Fruit fly (Drosophila melanogaster) whole organism, embryonic: ENCODE measurements around the gene dpr14.
A peak's percentile ranks its signal among the peaks of the same experiment; 100 is the strongest.

Experiments used
- Bgb ChIP-seq: fragments of 200-800 bp; sonication (Bioruptor generic); IDR thresholded peaks from 2 replicates; pipeline ENCODE4 v1.3.6; 2022; ENCODE audit warnings: missing biosample characterization, missing genetic modification characterization; ENCODE audit not compliant: partially characterized antibody
- BtbVII ChIP-seq: fragments of 200-800 bp; sonication (Bioruptor generic); optimal IDR thresholded peaks from 3 replicates; lab custom pipeline; 2017; ENCODE audit warnings: missing biosample characterization, mild to moderate bottlenecking, missing genetic modification characterization
- CG10147 ChIP-seq: fragments of 200-800 bp; sonication (Bioruptor generic); optimal IDR thresholded peaks from 2 replicates; lab custom pipeline; 2019; ENCODE audit warnings: missing biosample characterization, mild to moderate bottlenecking, missing genetic modification characterization, moderate library complexity
- CG10267 ChIP-seq: fragments of 200-800 bp; sonication (Bioruptor generic); optimal IDR thresholded peaks from 2 replicates; lab custom pipeline; 2018; ENCODE audit warnings: missing biosample characterization, mild to moderate bottlenecking, missing genetic modification characterization, moderate library complexity
- CG10366 ChIP-seq: fragments of 200-800 bp; sonication (Bioruptor generic); IDR thresholded peaks from 2 replicates; pipeline ENCODE4 v1.3.6; 2022; ENCODE audit warnings: missing biosample characterization, missing genetic modification characterization
- CG10543 ChIP-seq: fragments of 200-800 bp; sonication (Bioruptor generic); optimal IDR thresholded peaks from 3 replicates; lab custom pipeline; 2017; ENCODE audit warnings: missing biosample characterization, mild to moderate bottlenecking, missing genetic modification characterization, moderate library complexity
- CG10959 ChIP-seq: fragments of 200-800 bp; sonication (Bioruptor generic); IDR thresholded peaks from 2 replicates; pipeline ENCODE4 v1.3.6; 2022; ENCODE audit warnings: missing biosample characterization, missing genetic modification characterization
- CG11456 ChIP-seq: fragments of 200-800 bp; sonication (Bioruptor generic); IDR thresholded peaks from 3 replicates; pipeline ENCODE4 v1.3.6; 2022; ENCODE audit warnings: missing biosample characterization, missing genetic modification characterization
- CG12071 ChIP-seq: fragments of 200-800 bp; sonication (Bioruptor generic); optimal IDR thresholded peaks from 3 replicates; lab custom pipeline; 2018; ENCODE audit warnings: missing biosample characterization, mild to moderate bottlenecking, missing genetic modification characterization
- CG13287 ChIP-seq: fragments of 200-800 bp; sonication (Bioruptor generic); IDR thresholded peaks from 2 replicates; pipeline ENCODE4 v1.3.6; 2022; ENCODE audit warnings: missing biosample characterization, missing genetic modification characterization; ENCODE audit not compliant: partially characterized antibody
- CG13296 ChIP-seq: fragments of 200-800 bp; sonication (Bioruptor generic); optimal IDR thresholded peaks from 3 replicates; lab custom pipeline; 2018; ENCODE audit warnings: missing biosample characterization, mild to moderate bottlenecking, missing genetic modification characterization
- CG13424 ChIP-seq: fragments of 200-800 bp; sonication (Bioruptor generic); optimal IDR thresholded peaks from 2 replicates; lab custom pipeline; 2019; ENCODE audit warnings: missing biosample characterization, mild to moderate bottlenecking, missing genetic modification characterization, moderate library complexity
- CG16813 ChIP-seq: fragments of 200-800 bp; sonication (Bioruptor generic); IDR thresholded peaks from 3 replicates; pipeline ENCODE4 v1.3.6; 2022; ENCODE audit warnings: missing biosample characterization, missing genetic modification characterization; ENCODE audit not compliant: partially characterized antibody
- CG30431 ChIP-seq: fragments of 200-800 bp; sonication (Bioruptor generic); optimal IDR thresholded peaks from 2 replicates; lab custom pipeline; 2017; ENCODE audit warnings: missing biosample characterization, missing genetic modification characterization
- CG32767 ChIP-seq: fragments of 200-800 bp; sonication (Bioruptor generic); IDR thresholded peaks from 2 replicates; pipeline ENCODE4 v1.3.6; 2022; ENCODE audit warnings: missing biosample characterization, missing genetic modification characterization
- CG34422 ChIP-seq: fragments of 200-800 bp; sonication (Bioruptor generic); IDR thresholded peaks from 3 replicates; pipeline ENCODE4 v1.3.6; 2022; ENCODE audit warnings: missing biosample characterization, missing genetic modification characterization
- CG4707 ChIP-seq: fragments of 200-800 bp; sonication (Bioruptor generic); optimal IDR thresholded peaks from 2 replicates; lab custom pipeline; 2018; ENCODE audit warnings: missing biosample characterization, mild to moderate bottlenecking, missing genetic modification characterization, moderate library complexity
- CG4820 ChIP-seq: fragments of 200-800 bp; sonication (Bioruptor generic); optimal IDR thresholded peaks from 3 replicates; lab custom pipeline; 2016; ENCODE audit warnings: missing biosample characterization, missing genetic modification characterization
- CG8290 ChIP-seq, 3 experiments: fragments of 200-800 bp; sonication (Bioruptor generic); optimal IDR thresholded peaks; 2 replicates each; lab custom pipeline; 2016 to 2019; ENCODE audit warnings: missing biosample characterization in 3 of 3, missing genetic modification characterization in 3 of 3, mild to moderate bottlenecking in 2 of 3, moderate library complexity in 1 of 3
- CG9797 ChIP-seq: fragments of 200-800 bp; sonication (Bioruptor generic); optimal IDR thresholded peaks from 3 replicates; lab custom pipeline; 2018; ENCODE audit warnings: missing biosample characterization, mild to moderate bottlenecking, missing genetic modification characterization
- CHES-1-like ChIP-seq: fragments of 200-800 bp; sonication (Bioruptor generic); optimal IDR thresholded peaks from 2 replicates; lab custom pipeline; 2016; ENCODE audit warnings: missing biosample characterization, missing genetic modification characterization
- Gug ChIP-seq: fragments of 200-800 bp; sonication (Bioruptor generic); IDR thresholded peaks from 4 replicates; pipeline ENCODE4 v1.3.6; 2022; ENCODE audit warnings: missing biosample characterization, missing genetic modification characterization
- HLH4C ChIP-seq: fragments of 200-800 bp; sonication (Bioruptor generic); IDR thresholded peaks from 3 replicates; pipeline ENCODE4 v1.3.6; 2022; ENCODE audit warnings: missing biosample characterization, missing genetic modification characterization; ENCODE audit not compliant: partially characterized antibody
- Hand ChIP-seq: fragments of 200-800 bp; sonication (Bioruptor generic); optimal IDR thresholded peaks from 2 replicates; lab custom pipeline; 2017; ENCODE audit warnings: mild to moderate bottlenecking, missing biosample characterization, missing genetic modification reagents, missing genetic modification characterization
- Nf-YC ChIP-seq: fragments of 200-800 bp; optimal IDR thresholded peaks from 3 replicates; lab custom pipeline; 2019; ENCODE audit warnings: missing biosample characterization, mild to moderate bottlenecking, missing genetic modification characterization, moderate library complexity
- Ptx1 ChIP-seq: fragments of 200-800 bp; sonication (Bioruptor generic); IDR thresholded peaks from 2 replicates; pipeline ENCODE4 v1.3.6; 2022; ENCODE audit warnings: missing biosample characterization, missing genetic modification characterization
- Ravus ChIP-seq: fragments of 200-800 bp; sonication (Bioruptor generic); IDR thresholded peaks from 2 replicates; pipeline ENCODE4 v1.3.6; 2022; ENCODE audit warnings: missing biosample characterization, missing genetic modification characterization
- chif ChIP-seq, 2 experiments: fragments of 200-800 bp; sonication (Bioruptor generic); optimal IDR thresholded peaks; 3 replicates each; lab custom pipeline; 2016; ENCODE audit warnings: missing biosample characterization in 2 of 2, missing genetic modification characterization in 2 of 2
- dpn ChIP-seq, 2 experiments: fragments of 200-800 bp; sonication (Bioruptor generic); optimal IDR thresholded peaks; 3 replicates each; lab custom pipeline; 2016; ENCODE audit warnings: missing biosample characterization in 2 of 2, missing genetic modification characterization in 2 of 2
- dysf ChIP-seq: fragments of 200-800 bp; sonication (Bioruptor generic); IDR thresholded peaks from 3 replicates; pipeline ENCODE4 v1.3.6; 2022; ENCODE audit warnings: missing biosample characterization, missing genetic modification characterization
- exex ChIP-seq: fragments of 200-800 bp; sonication (Bioruptor generic); optimal IDR thresholded peaks from 4 replicates; lab custom pipeline; 2018; ENCODE audit warnings: missing biosample characterization, mild to moderate bottlenecking, missing genetic modification characterization, moderate library complexity
- ham ChIP-seq: fragments of 200-800 bp; sonication (Bioruptor generic); IDR thresholded peaks from 2 replicates; pipeline ENCODE4 v1.3.6; 2022; ENCODE audit warnings: missing biosample characterization, missing genetic modification characterization
- hkb ChIP-seq, 2 experiments: fragments of 200-800 bp in 1 of 2; fragments of >200 bp in 1 of 2; sonication (Bioruptor generic) in 1 of 2; IDR thresholded peaks in 1 of 2; optimal IDR thresholded peaks in 1 of 2; 2 replicates each; pipeline versions ENCODE4 v1.3.6 to Lab custom; 2017 to 2022; ENCODE audit warnings: missing biosample characterization in 1 of 2, missing genetic modification characterization in 1 of 2
- lbe ChIP-seq: fragments of 200-800 bp; sonication (Bioruptor generic); optimal IDR thresholded peaks from 2 replicates; lab custom pipeline; 2016; ENCODE audit warnings: missing biosample characterization, mild to moderate bottlenecking, missing genetic modification characterization
- lola ChIP-seq, 3 experiments: fragments of >200 bp in 2 of 3; fragments of 200-800 bp in 1 of 3; sonication (Bioruptor generic) in 1 of 3; optimal IDR thresholded peaks; 2 replicates each; lab custom pipeline; 2017 to 2019; ENCODE audit warnings: missing biosample characterization in 3 of 3, missing genetic modification characterization in 3 of 3, mild to moderate bottlenecking in 1 of 3, moderate library complexity in 1 of 3
- otp ChIP-seq: fragments of 200-800 bp; sonication (Bioruptor generic); IDR thresholded peaks from 3 replicates; pipeline ENCODE4, ENCODE4 v1.3.6; 2022; ENCODE audit warnings: missing biosample characterization, missing genetic modification characterization
- peb ChIP-seq: fragments of 200-800 bp; sonication (Bioruptor generic); IDR thresholded peaks from 2 replicates; pipeline ENCODE4 v1.3.6; 2022; ENCODE audit warnings: missing biosample characterization, missing genetic modification characterization
- pum ChIP-seq: fragments of 200-800 bp; sonication (Bioruptor generic); optimal IDR thresholded peaks from 2 replicates; lab custom pipeline; 2016; ENCODE audit warnings: missing biosample characterization, missing genetic modification characterization
- pzg ChIP-seq: fragments of 200-800 bp; sonication (Bioruptor generic); optimal IDR thresholded peaks from 3 replicates; lab custom pipeline; 2018; ENCODE audit warnings: missing biosample characterization, mild to moderate bottlenecking, missing genetic modification characterization, moderate library complexity
- repo ChIP-seq: fragments of 200-800 bp; sonication (Bioruptor generic); optimal IDR thresholded peaks from 2 replicates; lab custom pipeline; 2016; ENCODE audit warnings: missing biosample characterization, missing genetic modification characterization
- run ChIP-seq: fragments of 200-800 bp; sonication (Bioruptor generic); optimal IDR thresholded peaks from 3 replicates; lab custom pipeline; 2018; ENCODE audit warnings: missing biosample characterization, mild to moderate bottlenecking, missing genetic modification characterization
- schlank ChIP-seq: fragments of 200-800 bp; sonication (Bioruptor generic); optimal IDR thresholded peaks from 2 replicates; lab custom pipeline; 2018; ENCODE audit warnings: missing biosample characterization, mild to moderate bottlenecking, missing genetic modification characterization
- trem ChIP-seq: fragments of 200-800 bp; optimal IDR thresholded peaks from 3 replicates; lab custom pipeline; 2019; ENCODE audit warnings: missing biosample characterization, mild to moderate bottlenecking, missing genetic modification characterization, moderate library complexity
- unpg ChIP-seq: fragments of 200-800 bp; sonication (Bioruptor generic); optimal IDR thresholded peaks from 3 replicates; lab custom pipeline; 2018; ENCODE audit warnings: missing biosample characterization, mild to moderate bottlenecking, missing genetic modification characterization, moderate library complexity
- usp ChIP-seq: fragments of >200 bp; optimal IDR thresholded peaks from 2 replicates; lab custom pipeline; 2017; ENCODE audit warnings: missing biosample characterization, missing genetic modification characterization
- vfl ChIP-seq: fragments of 200-800 bp; sonication (Bioruptor generic); optimal IDR thresholded peaks from 2 replicates; lab custom pipeline; 2016; ENCODE audit warnings: missing biosample characterization, missing genetic modification characterization
- wdn ChIP-seq: fragments of 200-800 bp; sonication (Bioruptor generic); IDR thresholded peaks from 2 replicates; pipeline ENCODE4 v1.3.6; 2022; ENCODE audit warnings: missing biosample characterization, missing genetic modification characterization

Gene dpr14

DNA sequence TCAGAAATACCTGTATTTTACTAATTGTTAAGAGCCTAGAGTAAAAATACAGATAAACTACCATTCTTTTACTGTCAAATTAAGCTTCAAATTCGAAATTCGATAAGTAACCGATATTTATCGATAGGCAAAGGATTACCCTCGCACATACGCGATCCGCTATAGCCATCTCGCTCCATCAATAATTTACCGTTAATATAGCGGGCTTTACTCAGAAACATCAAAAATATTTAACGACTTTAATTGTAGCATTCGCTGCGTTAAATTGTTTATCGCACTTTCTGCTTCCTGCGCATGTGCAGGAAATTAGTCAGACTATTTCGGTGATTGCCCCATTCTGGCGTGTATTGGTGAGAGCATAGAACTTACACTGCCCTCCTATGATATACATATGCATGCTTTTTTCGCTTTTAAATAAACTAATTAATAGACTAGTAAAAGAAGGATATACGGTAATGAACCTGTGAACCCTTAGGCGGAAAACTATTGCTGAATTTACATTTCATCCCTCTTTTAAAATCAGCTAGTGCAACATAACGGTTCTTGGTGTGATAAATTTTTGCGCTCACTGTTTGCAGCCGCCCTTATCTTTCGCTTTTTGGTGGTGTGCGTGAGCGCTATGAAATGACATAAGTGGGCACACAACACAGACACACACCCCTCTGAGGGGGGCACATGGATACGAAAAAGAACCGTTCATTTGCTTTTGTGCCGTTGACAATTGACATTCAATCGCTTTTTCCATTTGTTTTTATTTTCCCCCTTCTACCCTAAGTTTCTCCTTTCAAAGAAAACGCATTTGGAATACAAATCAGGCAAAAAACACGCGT lies at the start of gene dpr14, which contains the start of gene spidey (continued):
- TF ChIP-seq CG10366 (GFP tag; lab: Robert Waterston, UW) (peak; percentile 89), CG4820 (GFP tag; lab: Kevin White, UChicago) (peak; percentile 81), vfl (peak; percentile 80), schlank (tag; lab: Kevin White, UChicago) (peak; percentile 87), Ravus (peak; percentile 67), CG30431 (GFP tag; lab: Kevin White, UChicago) (peak; percentile 82), CG10959 (GFP tag; lab: Robert Waterston, UW) (peak; percentile 64), CG10147 (GFP tag; lab: Kevin White, UChicago) (peak; percentile 84), CHES-1-like (peak; percentile 89), ham (GFP tag; lab: Robert Waterston, UW) (peak; percentile 78), otp (GFP tag; lab: Robert Waterston, UW) (peak; percentile 48; the same call in 1 of the 3 replicates), wdn (GFP tag; lab: Robert Waterston, UW) (peak; percentile 86), dpn (GFP tag; optimal IDR thresholded peaks at IDR 0.05; lab: Kevin White, UChicago) (peak; percentile 87 to 92), lbe (GFP tag; lab: Kevin White, UChicago) (peak; percentile 71), BtbVII (GFP tag; lab: Kevin White, UChicago) (peak; percentile 91), CG10543 (GFP tag; lab: Kevin White, UChicago) (peak; percentile 95), Gug (peak; percentile 88), CG13296 (GFP tag; lab: Kevin White, UChicago) (peak; percentile 92), CG9797 (GFP tag; lab: Kevin White, UChicago) (peak; percentile 22), CG34422 (GFP tag; lab: Robert Waterston, UW) (peak; percentile 91), CG13287 (0 out of 2 replicates have a peak, but pooled peaks have one; percentile 32), unpg (peak; percentile 92), chif (GFP tag; optimal IDR thresholded peaks at IDR 0.05; lab: Kevin White, UChicago) (peak; percentile 80 to 87), CG8290 (GFP tag; optimal IDR thresholded peaks at IDR 0.05; lab: Kevin White, UChicago) (peak; percentile 29), CG8290 (tag; optimal IDR thresholded peaks at IDR 0.05; lab: Kevin White, UChicago) (peak; percentile 72 to 92), usp (GFP tag; lab: Kevin White, UChicago) (no peak), pzg (GFP tag; lab: Kevin White, UChicago) (peak; percentile 29), Ptx1 (peak; percentile 93), repo (peak; percentile 74), CG11456 (peak; percentile 90), CG16813 (GFP tag; lab: Robert Waterston, UW) (peak; percentile 51; the same call in 1 of the 3 replicates), Hand (GFP tag; lab: Kevin White, UChicago) (peak; percentile 88), CG32767 (GFP tag; lab: Robert Waterston, UW) (peak; percentile 88), CG4707 (GFP tag; lab: Kevin White, UChicago) (peak; percentile 62), trem (tag; lab: Kevin White, UChicago) (peak; percentile 81), pum (peak; percentile 82), CG12071 (GFP tag; lab: Kevin White, UChicago) (peak; percentile 92), Bgb (peak; percentile 28; the same call in 1 of the 2 replicates), run (tag; lab: Kevin White, UChicago) (peak; percentile 84), lola (GFP tag; optimal IDR thresholded peaks at IDR 0.05; lab: Kevin White, UChicago) (peak in 1 of 3 experiments; percentile 76), peb (GFP tag; lab: Robert Waterston, UW) (peak; percentile 78), Nf-YC (tag; lab: Kevin White, UChicago) (peak; percentile 86), hkb (optimal IDR thresholded peaks at IDR 0.05; lab: Kevin White, UChicago) (no peak), hkb (GFP tag; IDR thresholded peaks at IDR 0.05; lab: Robert Waterston, UW) (peak; percentile 94), HLH4C (peak; percentile 62; the same call in 2 of the 3 replicates), CG10267 (tag; lab: Kevin White, UChicago) (peak; percentile 81), exex (tag; lab: Kevin White, UChicago) (peak; percentile 80), CG13424 (tag; lab: Kevin White, UChicago) (peak; percentile 92), dysf (peak; percentile 93)
